Worm (Caenorhabditis elegans) whole organism, L4 larva: Measurements from ENCODE around the gene scrm-8.

Experiments
- daf-16 ChIP-seq, 3 experiments: sonication (generic microtip); optimal IDR thresholded peaks; 2 replicates each; lab custom pipeline; 2016 to 2017; ENCODE audit warnings: missing genetic modification characterization in 3 of 3, missing genetic modification reagents in 3 of 3, mild to moderate bottlenecking in 2 of 3, missing compliant biosample characterization in 2 of 3, missing biosample characterization in 1 of 3, moderate library complexity in 1 of 3
- lin-13 ChIP-seq: fragments of 150-350 bp; optimal IDR thresholded peaks from 2 replicates; lab custom pipeline; 2014; ENCODE audit warnings: missing biosample characterization, missing genetic modification reagents, missing genetic modification characterization
- nhr-10 ChIP-seq: fragments of 150-350 bp; optimal IDR thresholded peaks from 2 replicates; lab custom pipeline; 2014; ENCODE audit warnings: missing biosample characterization, missing genetic modification characterization
- snpc-1.2 ChIP-seq: fragments of 200-800 bp; sonication (Bioruptor generic); IDR thresholded peaks from 2 replicates; pipeline ENCODE4 v1.3.6; 2022; ENCODE audit warnings: missing genetic modification reagents, missing genetic modification characterization, missing compliant biosample characterization
- unc-39 ChIP-seq: sonication (generic microtip); optimal IDR thresholded peaks from 2 replicates; lab custom pipeline; 2017; ENCODE audit warnings: missing biosample characterization, missing genetic modification characterization

DNA sequence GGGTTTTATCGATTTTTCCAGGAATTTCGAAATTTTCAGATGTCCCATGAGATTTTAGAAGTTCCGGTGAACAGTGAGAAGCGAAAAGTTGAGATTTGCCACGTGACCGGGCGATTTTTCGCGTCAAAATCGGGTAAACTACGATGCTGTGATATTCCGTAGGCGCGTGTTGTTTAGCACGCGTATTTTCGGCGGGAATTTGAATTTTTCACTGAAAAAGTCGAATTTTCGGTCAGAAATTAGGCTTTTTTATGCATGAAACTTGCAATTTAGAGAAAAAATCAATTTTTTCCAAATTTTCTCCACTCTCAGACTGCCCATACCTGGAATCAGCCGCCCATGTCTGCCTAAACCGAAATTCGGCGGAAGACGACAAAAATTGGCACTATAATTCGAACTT is 13.9 kb downstream of the scrm-8 start, which contains the start of gene tsen-34:
- TF ChIP-seq unc-39 (tag; lab: Kevin White, UChicago) = no peak
- no peak for TF ChIP-seq daf-16 (GFP tag; optimal IDR thresholded peaks at IDR 0.05; lab: Kevin White, UChicago)
- no peak for TF ChIP-seq daf-16 (tag; optimal IDR thresholded peaks at IDR 0.05; lab: Kevin White, UChicago)
- TF ChIP-seq lin-13 = no peak
- no peak for TF ChIP-seq nhr-10
- no peak for TF ChIP-seq snpc-1.2 (GFP tag; lab: Robert Waterston, UW)
